Worm (Caenorhabditis elegans): ENCODE measurements around the gene irld-26.

Gene irld-26

ce11 chrV:16171721-16172120 is 33.3 kb upstream of the irld-26 start, which contains the start of gene K05D4.9 (continued):
- TF ChIP-seq nhr-90 (tag; optimal IDR thresholded peaks at IDR 0.05) (no peak), nfyb-1 (GFP tag; IDR thresholded peaks at IDR 0.05) (no peak), fkh-3 (tag; optimal IDR thresholded peaks at IDR 0.05) (no peak), bed-1 (GFP tag; IDR thresholded peaks at IDR 0.05) (no peak), lsl-1 (GFP tag; optimal IDR thresholded peaks at IDR 0.05) (no peak), unc-130 (GFP tag; optimal IDR thresholded peaks at IDR 0.05) (no peak), egrh-3 (GFP tag; IDR thresholded peaks at IDR 0.05) (no peak), B0336.3 (GFP tag; IDR thresholded peaks at IDR 0.05) (no peak)

DNA sequence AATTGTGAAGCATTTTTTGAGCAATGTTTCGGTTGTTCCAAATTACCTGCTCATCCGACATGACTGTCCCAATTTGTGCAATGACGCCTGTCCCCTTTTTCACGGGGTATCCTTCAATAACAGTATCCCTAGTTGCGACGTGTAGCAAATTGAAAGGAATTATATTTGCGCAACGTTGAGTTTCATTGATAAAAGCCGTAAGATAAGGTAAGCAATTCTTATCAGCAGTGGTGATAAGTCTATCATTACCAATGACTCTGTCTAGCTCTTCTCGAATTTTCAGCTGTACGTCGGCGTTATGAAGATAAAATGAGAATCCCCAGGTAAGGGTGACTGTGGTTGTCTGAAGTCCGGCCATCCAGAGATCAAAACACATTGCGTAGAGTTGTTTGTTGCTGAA is 30.9 kb upstream of the irld-26 start:
- no peak for TF ChIP-seq mcd-1 (GFP tag; IDR thresholded peaks at IDR 0.05)
- no peak for TF ChIP-seq attf-3 (GFP tag; conservative IDR thresholded peaks at IDR 0.05)
- no peak for TF ChIP-seq ztf-25 (GFP tag; IDR thresholded peaks at IDR 0.05)
- TF ChIP-seq madf-10 (tag; optimal IDR thresholded peaks at IDR 0.05) = no peak
- TF ChIP-seq mes-4 (tag; optimal IDR thresholded peaks at IDR 0.05) = no peak
- TF ChIP-seq hrde-1 (tag; optimal IDR thresholded peaks at IDR 0.05; ENCODE audit: borderline replicate concordance) = no peak
- no peak for TF ChIP-seq ZK185.1 (tag; optimal IDR thresholded peaks at IDR 0.05; ENCODE audit: poor library complexity, severe bottlenecking)
- TF ChIP-seq aptf-2 (GFP tag; conservative IDR thresholded peaks at IDR 0.05) = no peak
- TF ChIP-seq bed-1 (GFP tag; IDR thresholded peaks at IDR 0.05) = no peak
- TF ChIP-seq F39B2.1 (GFP tag; IDR thresholded peaks at IDR 0.05) = no peak
- TF ChIP-seq somi-1 (GFP tag; optimal IDR thresholded peaks at IDR 0.05) = no peak
- no peak for TF ChIP-seq F33H1.4 (GFP tag; IDR thresholded peaks at IDR 0.05)
- no peak for TF ChIP-seq pha-4 (tag; optimal IDR thresholded peaks at IDR 0.05)
- no peak for TF ChIP-seq lir-1 (GFP tag; conservative IDR thresholded peaks at IDR 0.05)
- TF ChIP-seq mel-28 (tag; optimal IDR thresholded peaks at IDR 0.05; ENCODE audit: borderline replicate concordance) = no peak
- TF ChIP-seq nhr-80 (tag; optimal IDR thresholded peaks at IDR 0.05) = no peak
- TF ChIP-seq tbp1 (GFP tag; optimal IDR thresholded peaks at IDR 0.05) = no peak
- no peak for TF ChIP-seq F10E7.11 (tag; optimal IDR thresholded peaks at IDR 0.05)

ce11 chrV:16175227-16175626 is 29.8 kb upstream of the irld-26 start:
- TF ChIP-seq pha-4 (tag; optimal IDR thresholded peaks at IDR 0.05) (no peak), nhr-80 (tag; optimal IDR thresholded peaks at IDR 0.05) (peak; percentile 32)

ce11 chrV:16175757-16176156 is 29.2 kb upstream of the irld-26 start, which contains the start of gene cyp-33D1:
TSS of gene cyp-33D1 (minus strand) at chrV:16175857.
- TF ChIP-seq D2030.7 (GFP tag; IDR thresholded peaks at IDR 0.05) (no peak), ceh-27 (GFP tag; optimal IDR thresholded peaks at IDR 0.05) (no peak), zfh-2 (GFP tag; conservative IDR thresholded peaks at IDR 0.05) (no peak), ama-1 (optimal IDR thresholded peaks at IDR 0.05) (no peak), ama-1 (GFP tag; optimal IDR thresholded peaks at IDR 0.05) (no peak), nfyb-1 (GFP tag; IDR thresholded peaks at IDR 0.05) (no peak), ztf-28 (GFP tag; IDR thresholded peaks at IDR 0.05) (no peak), lin-26 (GFP tag; IDR thresholded peaks at IDR 0.05) (no peak), ceh-79 (tag; optimal IDR thresholded peaks at IDR 0.05) (no peak), ztf-22 (GFP tag; optimal IDR thresholded peaks at IDR 0.05) (no peak), lin-54 (GFP tag; optimal IDR thresholded peaks at IDR 0.05) (no peak), hlh-12 (tag; optimal IDR thresholded peaks at IDR 0.05) (no peak), ccch-3 (GFP tag; optimal IDR thresholded peaks at IDR 0.05) (no peak), F52B5.7 (tag; optimal IDR thresholded peaks at IDR 0.05) (no peak)

All from whole organism, young adult.